Worm (Caenorhabditis elegans): ENCODE results near the gene ZC487.2.

ce11 chrV:6702692-6703091 is 19.6 kb downstream of the ZC487.2 start, which contains the start of gene era-1:
- no peak for TF ChIP-seq ama-1 (optimal IDR thresholded peaks at IDR 0.05)
- TF ChIP-seq flt-1 (GFP tag; IDR thresholded peaks at IDR 0.05), result no peak
- no peak for TF ChIP-seq hnd-1 (tag; optimal IDR thresholded peaks at IDR 0.05)
- no peak for TF ChIP-seq sea-1 (GFP tag; conservative IDR thresholded peaks at IDR 0.05)
- TF ChIP-seq hmbx-1 (tag; optimal IDR thresholded peaks at IDR 0.05), result no peak
- no peak for TF ChIP-seq pes-1 (GFP tag; IDR thresholded peaks at IDR 0.05)
- TF ChIP-seq tbx-11 (GFP tag; IDR thresholded peaks at IDR 0.05), result no peak

Measured in whole organism, early embryonic.